Fruit fly (Drosophila melanogaster): Measurements from ENCODE around the gene CG12773.

DNA sequence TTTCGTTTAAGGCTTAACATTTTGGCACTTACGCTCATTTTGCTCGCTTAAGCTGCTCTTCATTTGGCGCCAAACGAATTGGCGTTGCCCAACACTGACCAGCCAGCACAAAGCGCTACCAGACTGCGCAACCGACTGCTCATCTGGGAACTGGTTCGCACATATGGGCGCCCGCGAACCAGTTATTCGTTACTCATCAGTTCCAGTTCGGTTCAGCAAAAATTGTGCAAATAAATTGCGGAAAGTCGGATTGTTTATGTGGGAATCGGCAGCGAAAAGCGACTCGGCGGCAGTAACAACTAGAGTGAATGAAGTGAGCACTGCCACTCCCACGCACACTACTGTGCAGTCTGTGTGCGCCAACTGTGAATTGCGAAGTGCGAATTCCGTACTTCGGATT is 39.1 kb upstream of the CG12773 start, which contains the start of gene Rilpl:
- TF ChIP-seq Sox102F (GFP tag; optimal IDR thresholded peaks at IDR 0.05) (no peak), Met (GFP tag; optimal IDR thresholded peaks at IDR 0.05) (no peak), Sox14 (GFP tag; optimal IDR thresholded peaks at IDR 0.05) (peak; percentile 24), Ets96B (tag; optimal IDR thresholded peaks at IDR 0.05) (no peak), lz (GFP tag; optimal IDR thresholded peaks at IDR 0.05) (peak; percentile 25), CG15336 (GFP tag; IDR thresholded peaks at IDR 0.05) (no peak), Lpt (GFP tag; optimal IDR thresholded peaks at IDR 0.05) (no peak), net (GFP tag; optimal IDR thresholded peaks at IDR 0.05) (peak; percentile 23)

Data from whole organism, prepupa.